Fruit fly (Drosophila melanogaster): ENCODE results near the gene CG10086.

CG10086 gene

dm6 chr3R:7771656-7772055 lies 18.8 kb upstream of the CG10086 start, which contains the start of gene CG11286:
Gene CG11286, minus strand, starts transcription at chr3R:7771756.
- no peak for TF ChIP-seq CG14655 (GFP tag; optimal IDR thresholded peaks at IDR 0.05)

dm6 chr3R:7779620-7780019 lies 10.8 kb upstream of the CG10086 start:
- TF ChIP-seq CG14655 (GFP tag; optimal IDR thresholded peaks at IDR 0.05), result peak; percentile 48
- TF ChIP-seq gl (tag; optimal IDR thresholded peaks at IDR 0.05), result no peak
- peak; percentile 0 for TF ChIP-seq D1 (tag; optimal IDR thresholded peaks at IDR 0.05)
- no peak for TF ChIP-seq EcR (GFP tag; optimal IDR thresholded peaks at IDR 0.05)
- TF ChIP-seq CG17806 (tag; optimal IDR thresholded peaks at IDR 0.05), result no peak
- TF ChIP-seq CG13204 (GFP tag; optimal IDR thresholded peaks at IDR 0.05), result no peak
- TF ChIP-seq Pif1A (GFP tag; optimal IDR thresholded peaks at IDR 0.05), result no peak
- no peak for TF ChIP-seq CG9948 (tag; optimal IDR thresholded peaks at IDR 0.05)
- TF ChIP-seq fd96Ca (GFP tag; IDR thresholded peaks at IDR 0.05), result no peak
- TF ChIP-seq CG4496 (GFP tag; IDR thresholded peaks at IDR 0.05), result peak; percentile 79
- TF ChIP-seq CG15710 (tag; optimal IDR thresholded peaks at IDR 0.05), result no peak
- TF ChIP-seq rn (GFP tag; IDR thresholded peaks at IDR 0.05), result no peak
- TF ChIP-seq CG12605 (GFP tag; IDR thresholded peaks at IDR 0.05), result no peak
- TF ChIP-seq Ets98B (GFP tag; IDR thresholded peaks at IDR 0.05), result peak; percentile 69; the same call in 1 of the 2 replicates
- TF ChIP-seq CG34367 (tag; optimal IDR thresholded peaks at IDR 0.05), result peak; percentile 34
- peak; percentile 6 for TF ChIP-seq CG8159 (tag; optimal IDR thresholded peaks at IDR 0.05)
- no peak for TF ChIP-seq Pif1B (GFP tag; optimal IDR thresholded peaks at IDR 0.05)
- TF ChIP-seq CG10348 (GFP tag; IDR thresholded peaks at IDR 0.05), result no peak
- TF ChIP-seq CG8301 (tag; optimal IDR thresholded peaks at IDR 0.05), result no peak
- no peak for TF ChIP-seq CG32121 (GFP tag; IDR thresholded peaks at IDR 0.05)
- TF ChIP-seq Snoo (tag; optimal IDR thresholded peaks at IDR 0.05), result no peak

dm6 chr3R:7782933-7783686 lies 7.3 kb upstream of the CG10086 start, which contains the start of gene CG18747:
Gene CG18747, minus strand, starts transcription at chr3R:7783446.
- no peak for TF ChIP-seq Ets98B (GFP tag; IDR thresholded peaks at IDR 0.05)
- no peak for TF ChIP-seq EcR (GFP tag; optimal IDR thresholded peaks at IDR 0.05)
- no peak for TF ChIP-seq fd96Ca (GFP tag; IDR thresholded peaks at IDR 0.05)
- TF ChIP-seq CG4496 (GFP tag; IDR thresholded peaks at IDR 0.05), result no peak

dm6 chr3R:7785784-7786183 lies 4.6 kb upstream of the CG10086 start, which contains the start of gene CG18745:
Gene CG18745, minus strand, starts transcription at chr3R:7786119.
- TF ChIP-seq CG12605 (GFP tag; IDR thresholded peaks at IDR 0.05), result no peak
- TF ChIP-seq EcR (GFP tag; optimal IDR thresholded peaks at IDR 0.05), result no peak
- TF ChIP-seq CG13204 (GFP tag; optimal IDR thresholded peaks at IDR 0.05), result no peak
- no peak for TF ChIP-seq Ets98B (GFP tag; IDR thresholded peaks at IDR 0.05)
- no peak for TF ChIP-seq fd96Ca (GFP tag; IDR thresholded peaks at IDR 0.05)

- TF ChIP-seq Ets98B (GFP tag; IDR thresholded peaks at IDR 0.05), result no peak
- no peak for TF ChIP-seq Pif1A (GFP tag; optimal IDR thresholded peaks at IDR 0.05)
- no peak for TF ChIP-seq CG12605 (GFP tag; IDR thresholded peaks at IDR 0.05)
- no peak for TF ChIP-seq fd96Ca (GFP tag; IDR thresholded peaks at IDR 0.05)
- TF ChIP-seq CG10348 (GFP tag; IDR thresholded peaks at IDR 0.05), result no peak
- no peak for TF ChIP-seq CG4496 (GFP tag; IDR thresholded peaks at IDR 0.05)
- TF ChIP-seq CG15710 (tag; optimal IDR thresholded peaks at IDR 0.05), result no peak
- TF ChIP-seq Snoo (tag; optimal IDR thresholded peaks at IDR 0.05), result no peak
- no peak for TF ChIP-seq CG9948 (tag; optimal IDR thresholded peaks at IDR 0.05)
- no peak for TF ChIP-seq CG34367 (tag; optimal IDR thresholded peaks at IDR 0.05)
- TF ChIP-seq CG32121 (GFP tag; IDR thresholded peaks at IDR 0.05), result no peak
- TF ChIP-seq CG14655 (GFP tag; optimal IDR thresholded peaks at IDR 0.05), result no peak
- no peak for TF ChIP-seq CG8301 (tag; optimal IDR thresholded peaks at IDR 0.05)
- TF ChIP-seq EcR (GFP tag; optimal IDR thresholded peaks at IDR 0.05), result no peak
- TF ChIP-seq gl (tag; optimal IDR thresholded peaks at IDR 0.05), result no peak
- TF ChIP-seq D1 (tag; optimal IDR thresholded peaks at IDR 0.05), result no peak
- TF ChIP-seq rn (GFP tag; IDR thresholded peaks at IDR 0.05), result no peak
- no peak for TF ChIP-seq CG8159 (tag; optimal IDR thresholded peaks at IDR 0.05)
Observed at dm6 chr3R:7787899-7788298, 2.5 kb upstream of the CG10086 start, which contains the start of gene CG18748. Gene CG18748, minus strand, starts transcription at chr3R:7787923.

dm6 chr3R:7790087-7790486 lies 346 bp upstream of the CG10086 start, which contains the start of gene CG18746:
Gene CG18746, minus strand, starts transcription at chr3R:7790187.
- TF ChIP-seq Pif1B (GFP tag; optimal IDR thresholded peaks at IDR 0.05), result no peak
- no peak for TF ChIP-seq Snoo (tag; optimal IDR thresholded peaks at IDR 0.05)

- TF ChIP-seq CG32121 (GFP tag; IDR thresholded peaks at IDR 0.05), result peak; percentile 86
- peak; percentile 77 for TF ChIP-seq EcR (GFP tag; optimal IDR thresholded peaks at IDR 0.05)
- TF ChIP-seq CG8159 (tag; optimal IDR thresholded peaks at IDR 0.05), result peak; percentile 36
- peak; percentile 63 for TF ChIP-seq gl (tag; optimal IDR thresholded peaks at IDR 0.05)
- TF ChIP-seq CG8301 (tag; optimal IDR thresholded peaks at IDR 0.05), result no peak
- no peak for TF ChIP-seq rn (GFP tag; IDR thresholded peaks at IDR 0.05)
- no peak for TF ChIP-seq D1 (tag; optimal IDR thresholded peaks at IDR 0.05)
- TF ChIP-seq Snoo (tag; optimal IDR thresholded peaks at IDR 0.05), result no peak
- no peak for TF ChIP-seq CG15710 (tag; optimal IDR thresholded peaks at IDR 0.05)
- TF ChIP-seq CG12605 (GFP tag; IDR thresholded peaks at IDR 0.05), result peak; percentile 93
- peak; percentile 52 for TF ChIP-seq CG34367 (tag; optimal IDR thresholded peaks at IDR 0.05)
- TF ChIP-seq CG14655 (GFP tag; optimal IDR thresholded peaks at IDR 0.05), result peak; percentile 53
- no peak for TF ChIP-seq CG9948 (tag; optimal IDR thresholded peaks at IDR 0.05)
- TF ChIP-seq Pif1A (GFP tag; optimal IDR thresholded peaks at IDR 0.05), result peak; percentile 54
- TF ChIP-seq fd96Ca (GFP tag; IDR thresholded peaks at IDR 0.05), result peak; percentile 69; the same call in 2 of the 3 replicates
- TF ChIP-seq CG17806 (tag; optimal IDR thresholded peaks at IDR 0.05), result no peak
- no peak for TF ChIP-seq CG10348 (GFP tag; IDR thresholded peaks at IDR 0.05)
- peak; percentile 53 for TF ChIP-seq Pif1B (GFP tag; optimal IDR thresholded peaks at IDR 0.05)
- peak; percentile 90 for TF ChIP-seq CG4496 (GFP tag; IDR thresholded peaks at IDR 0.05)
- TF ChIP-seq Ets98B (GFP tag; IDR thresholded peaks at IDR 0.05), result peak; percentile 87
- TF ChIP-seq CG13204 (GFP tag; optimal IDR thresholded peaks at IDR 0.05), result peak; percentile 43
Observed at dm6 chr3R:7793855-7794254, 3.4 kb downstream of the CG10086 start, which contains the start of gene CG2641. Gene CG2641, plus strand, starts transcription at chr3R:7794069.
